Fruit fly (Drosophila melanogaster) whole organism, wandering third instar larva: ENCODE measurements around the gene RpL7-like.

Experiments
- Abd-B ChIP-seq: fragments of >200 bp; optimal IDR thresholded peaks from 2 replicates; lab custom pipeline; 2017; ENCODE audit warnings: missing biosample characterization, missing genetic modification characterization
- CG9705 ChIP-seq: fragments of 200-800 bp; sonication (Bioruptor generic); optimal IDR thresholded peaks from 2 replicates; lab custom pipeline; 2018; ENCODE audit warnings: missing biosample characterization, mild to moderate bottlenecking, missing genetic modification characterization
- CrebA ChIP-seq: fragments of 200-800 bp; sonication (Bioruptor generic); optimal IDR thresholded peaks from 2 replicates; lab custom pipeline; 2016; ENCODE audit warnings: missing biosample characterization, mild to moderate bottlenecking, missing genetic modification characterization, borderline replicate concordance
- GATAd ChIP-seq: sonication (Bioruptor generic); optimal IDR thresholded peaks from 2 replicates; lab custom pipeline; 2016; ENCODE audit warnings: missing biosample characterization, missing genetic modification characterization
- HLH106 ChIP-seq: fragments of 200-800 bp; optimal IDR thresholded peaks from 3 replicates; lab custom pipeline; 2019; ENCODE audit warnings: missing biosample characterization, mild to moderate bottlenecking, missing genetic modification characterization, moderate library complexity
- Hnf4 ChIP-seq: fragments of 200-800 bp; sonication (Bioruptor generic); optimal IDR thresholded peaks from 2 replicates; lab custom pipeline; 2016; ENCODE audit warnings: missing biosample characterization, mild to moderate bottlenecking, missing genetic modification characterization
- Hr83 ChIP-seq: fragments of 200-300 bp; sonication (Bioruptor generic); optimal IDR thresholded peaks from 2 replicates; lab custom pipeline; 2016; ENCODE audit warnings: missing biosample characterization, mild to moderate bottlenecking, missing genetic modification characterization, moderate library complexity; ENCODE audit not compliant: poor library complexity, severe bottlenecking
- Jra ChIP-seq: sonication (Bioruptor generic); optimal IDR thresholded peaks from 2 replicates; lab custom pipeline; 2016; ENCODE audit warnings: missing biosample characterization, missing genetic modification characterization
- Mio ChIP-seq: sonication (Bioruptor generic); optimal IDR thresholded peaks from 2 replicates; lab custom pipeline; 2016; ENCODE audit warnings: missing biosample characterization, missing genetic modification characterization
- Myc ChIP-seq: fragments of >200 bp; optimal IDR thresholded peaks from 2 replicates; lab custom pipeline; 2017
- N ChIP-seq: fragments of >200 bp; optimal IDR thresholded peaks from 2 replicates; lab custom pipeline; 2018; ENCODE audit warnings: missing biosample characterization, missing external identifiers, missing genetic modification characterization
- OdsH ChIP-seq: fragments of 200-800 bp; sonication (Bioruptor generic); optimal IDR thresholded peaks from 2 replicates; lab custom pipeline; 2016; ENCODE audit warnings: missing biosample characterization, mild to moderate bottlenecking, missing genetic modification characterization
- Rel ChIP-seq, 2 experiments: fragments of 200-800 bp; sonication (Bioruptor generic) in 1 of 2; optimal IDR thresholded peaks; 2 replicates in 1 of 2; 3 replicates in 1 of 2; lab custom pipeline; 2016 to 2019; ENCODE audit warnings: mild to moderate bottlenecking in 2 of 2, missing biosample characterization in 2 of 2, missing genetic modification characterization in 2 of 2, moderate library complexity in 1 of 2
- Vsx2 ChIP-seq: fragments of 200-300, 225-300 bp; sonication (Bioruptor generic); optimal IDR thresholded peaks from 2 replicates; lab custom pipeline; 2018; ENCODE audit warnings: missing biosample characterization, missing genetic modification characterization; ENCODE audit not compliant: partially characterized antibody
- br ChIP-seq: fragments of 200-800 bp; sonication (Bioruptor generic); optimal IDR thresholded peaks from 2 replicates; lab custom pipeline; 2016; ENCODE audit warnings: missing biosample characterization, missing genetic modification characterization
- brk ChIP-seq: fragments of 200-800 bp; sonication (Bioruptor generic); optimal IDR thresholded peaks from 2 replicates; lab custom pipeline; 2016; ENCODE audit warnings: missing biosample characterization, mild to moderate bottlenecking, missing genetic modification characterization
- dl ChIP-seq, 2 experiments: fragments of 175-275, 200-275 bp in 1 of 2; fragments of 200-275 bp in 1 of 2; sonication (Bioruptor generic); optimal IDR thresholded peaks; lab custom pipeline; 2018; ENCODE audit warnings: mild to moderate bottlenecking in 2 of 2, missing biosample characterization in 2 of 2, missing genetic modification characterization in 2 of 2, moderate library complexity in 2 of 2; ENCODE audit not compliant: partially characterized antibody in 2 of 2, insufficient read depth in 1 of 2
- dmrt93B ChIP-seq: fragments of 200-800 bp; sonication (Bioruptor generic); optimal IDR thresholded peaks from 2 replicates; lab custom pipeline; 2018; ENCODE audit warnings: missing biosample characterization, mild to moderate bottlenecking, missing genetic modification characterization
- dsf ChIP-seq: sonication (Bioruptor generic); optimal IDR thresholded peaks from 2 replicates; lab custom pipeline; 2016; ENCODE audit warnings: missing biosample characterization, missing genetic modification characterization, borderline replicate concordance
- ey ChIP-seq: fragments of 200-800 bp; sonication (Bioruptor generic); optimal IDR thresholded peaks from 2 replicates; lab custom pipeline; 2016; ENCODE audit warnings: missing biosample characterization, missing genetic modification characterization
- foxo ChIP-seq, 2 experiments: fragments of 200-800 bp; sonication (Bioruptor generic); optimal IDR thresholded peaks; 2 replicates in 1 of 2; 3 replicates in 1 of 2; lab custom pipeline; 2016 to 2017; ENCODE audit warnings: missing biosample characterization in 2 of 2, missing genetic modification characterization in 2 of 2
- fru ChIP-seq: fragments of 200-800 bp; sonication (Bioruptor generic); optimal IDR thresholded peaks from 3 replicates; lab custom pipeline; 2016; ENCODE audit warnings: missing biosample characterization, mild to moderate bottlenecking, missing genetic modification characterization
- h ChIP-seq: fragments of 200-800 bp; sonication (Bioruptor generic); optimal IDR thresholded peaks from 3 replicates; lab custom pipeline; 2016; ENCODE audit warnings: missing biosample characterization, mild to moderate bottlenecking, missing genetic modification characterization
- lola ChIP-seq: fragments of >200 bp; optimal IDR thresholded peaks from 2 replicates; lab custom pipeline; 2017; ENCODE audit warnings: missing biosample characterization, missing genetic modification characterization
- pan ChIP-seq: fragments of >200 bp; optimal IDR thresholded peaks from 2 replicates; lab custom pipeline; 2017
- sage ChIP-seq: fragments of 200-800 bp; sonication (Bioruptor generic); optimal IDR thresholded peaks from 2 replicates; lab custom pipeline; 2016; ENCODE audit warnings: missing biosample characterization, mild to moderate bottlenecking, missing genetic modification characterization
- sv ChIP-seq: fragments of 200-800 bp; sonication (Bioruptor generic); optimal IDR thresholded peaks from 3 replicates; lab custom pipeline; 2016; ENCODE audit warnings: missing biosample characterization, missing genetic modification characterization
- tai ChIP-seq: sonication (Bioruptor generic); optimal IDR thresholded peaks from 2 replicates; lab custom pipeline; 2016; ENCODE audit warnings: missing biosample characterization, missing genetic modification characterization
- usp ChIP-seq: fragments of >200 bp; optimal IDR thresholded peaks from 2 replicates; lab custom pipeline; 2017; ENCODE audit warnings: missing biosample characterization, missing genetic modification characterization
- woc ChIP-seq: sonication (Bioruptor generic); optimal IDR thresholded peaks from 2 replicates; lab custom pipeline; 2016; ENCODE audit warnings: missing biosample characterization, mild to moderate bottlenecking, missing genetic modification characterization

The RpL7-like gene

DNA sequence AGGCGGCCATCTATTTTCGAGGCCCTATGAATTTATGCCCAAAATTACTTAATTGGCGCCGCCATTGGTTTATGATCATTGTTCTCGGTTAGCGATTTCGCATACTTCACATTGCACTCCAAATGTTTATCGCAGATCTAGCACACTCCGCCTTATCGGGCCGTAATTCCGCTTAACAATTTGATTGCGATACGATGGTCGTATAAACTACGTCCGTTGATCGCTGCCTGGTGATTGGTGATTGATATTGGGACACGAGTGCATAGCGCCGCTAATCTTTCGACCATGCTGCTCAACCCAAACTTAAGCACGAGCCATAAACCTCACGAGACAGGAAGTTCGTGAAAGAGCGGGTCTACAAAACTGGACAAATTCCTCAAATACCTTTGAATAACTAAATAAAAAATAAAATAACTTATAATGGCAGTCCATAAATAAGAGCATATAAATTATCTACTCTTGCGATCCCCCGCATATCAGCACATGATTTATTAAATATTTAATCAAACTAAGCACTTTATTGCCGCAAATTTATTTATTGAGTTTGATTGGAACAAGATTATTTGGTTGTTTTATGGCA lies 25.5 kb upstream of the RpL7-like start:
- TF ChIP-seq HLH106 (tag; lab: Kevin White, UChicago) (no peak), Rel (GFP tag; optimal IDR thresholded peaks at IDR 0.05; lab: Kevin White, UChicago) (no peak), Rel (tag; optimal IDR thresholded peaks at IDR 0.05; lab: Kevin White, UChicago) (peak; percentile 7), dmrt93B (GFP tag; lab: Kevin White, UChicago) (no peak), Mio (GFP tag; lab: Kevin White, UChicago) (no peak), br (GFP tag; lab: Kevin White, UChicago) (peak; percentile 15), CrebA (GFP tag; lab: Kevin White, UChicago) (no peak), GATAd (GFP tag; lab: Kevin White, UChicago) (no peak), Hnf4 (GFP tag; lab: Kevin White, UChicago) (no peak), N (GFP tag; lab: Kevin White, UChicago) (no peak), tai (GFP tag; lab: Kevin White, UChicago) (no peak), h (peak; percentile 89), woc (GFP tag; lab: Kevin White, UChicago) (no peak), Vsx2 (GFP tag; lab: Kevin White, UChicago) (no peak), brk (GFP tag; lab: Kevin White, UChicago) (no peak), ey (GFP tag; lab: Kevin White, UChicago) (no peak), dsf (GFP tag; lab: Kevin White, UChicago) (no peak), OdsH (GFP tag; lab: Kevin White, UChicago) (no peak), Jra (GFP tag; lab: Kevin White, UChicago) (no peak), sv (GFP tag; lab: Kevin White, UChicago) (no peak), lola (GFP tag; lab: Kevin White, UChicago) (no peak)
- TF ChIP-seq, all 38 proteins: peak for 3

DNA sequence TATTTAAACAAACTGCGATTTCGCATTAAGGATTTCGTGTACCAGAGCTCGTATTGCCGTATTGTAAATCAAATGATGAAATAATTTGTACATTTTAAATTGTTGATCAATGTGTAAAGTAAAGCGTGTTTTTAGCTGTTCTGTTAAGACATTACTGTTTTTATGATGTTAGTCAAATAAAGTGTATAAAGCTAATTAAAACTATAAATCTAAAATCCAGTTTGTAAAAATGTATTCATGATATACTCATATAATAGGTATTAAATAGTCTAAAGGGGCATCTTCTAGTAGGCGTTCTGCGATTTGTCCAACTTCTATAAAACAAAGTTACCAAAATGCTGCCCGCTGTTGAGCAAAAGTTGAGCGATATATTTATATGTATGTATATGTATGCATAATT lies 22.2 kb upstream of the RpL7-like start, which contains the start of gene CG18788:
TSS of gene CG18788 (plus strand) at position 301 of the 400 bp plus-strand sequence.
- no peak for TF ChIP-seq fru (GFP tag; lab: Kevin White, UChicago)
- no peak for TF ChIP-seq Rel (GFP tag; optimal IDR thresholded peaks at IDR 0.05; lab: Kevin White, UChicago)
- no peak for TF ChIP-seq Rel (tag; optimal IDR thresholded peaks at IDR 0.05; lab: Kevin White, UChicago)
- TF ChIP-seq dsf (GFP tag; lab: Kevin White, UChicago) = no peak
- no peak for TF ChIP-seq GATAd (GFP tag; lab: Kevin White, UChicago)
- TF ChIP-seq foxo (GFP tag; optimal IDR thresholded peaks at IDR 0.05; lab: Kevin White, UChicago) = no peak
- TF ChIP-seq CrebA (GFP tag; lab: Kevin White, UChicago) = no peak
- no peak for TF ChIP-seq h
- no peak for TF ChIP-seq Hr83 (GFP tag; lab: Kevin White, UChicago)
- TF ChIP-seq dl (GFP tag; optimal IDR thresholded peaks at IDR 0.05; lab: Kevin White, UChicago; ENCODE audit: insufficient read depth in 1 of 2, partially characterized antibody in 2 of 2) = no peak
- no peak for TF ChIP-seq CG9705 (GFP tag; lab: Kevin White, UChicago)
- TF ChIP-seq pan (lab: Kevin White, UChicago) = no peak

DNA sequence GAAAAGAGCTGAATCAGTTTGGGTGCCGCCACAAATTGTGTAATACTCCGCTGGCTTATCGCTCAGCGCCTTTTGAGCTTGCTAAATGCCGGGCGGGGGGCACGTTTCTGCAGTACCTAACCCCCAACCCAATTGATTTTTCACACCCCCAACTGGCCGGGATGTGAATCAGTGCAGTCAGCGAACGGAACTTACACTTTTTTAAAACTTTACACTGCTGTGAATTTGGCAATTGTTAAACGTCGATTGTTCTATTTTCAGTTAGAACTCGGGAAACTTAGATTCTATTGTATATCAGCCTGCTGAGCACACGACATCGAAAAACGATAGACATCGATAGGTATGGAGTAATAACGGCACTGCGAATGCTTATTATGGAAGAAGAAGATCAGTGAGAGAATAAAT lies 17.9 kb upstream of the RpL7-like start, which contains the start of gene Tom70:
TSS of gene Tom70 (minus strand) at position 335 of the 405 bp plus-strand sequence.
- TF ChIP-seq N (GFP tag; lab: Kevin White, UChicago) = no peak
- no peak for TF ChIP-seq OdsH (GFP tag; lab: Kevin White, UChicago)
- no peak for TF ChIP-seq Rel (GFP tag; optimal IDR thresholded peaks at IDR 0.05; lab: Kevin White, UChicago)
- no peak for TF ChIP-seq Rel (tag; optimal IDR thresholded peaks at IDR 0.05; lab: Kevin White, UChicago)
- TF ChIP-seq foxo (GFP tag; optimal IDR thresholded peaks at IDR 0.05; lab: Kevin White, UChicago) = no peak
- TF ChIP-seq CG9705 (GFP tag; lab: Kevin White, UChicago) = no peak
- no peak for TF ChIP-seq pan (lab: Kevin White, UChicago)
- TF ChIP-seq h = no peak
- TF ChIP-seq usp = no peak
- TF ChIP-seq Jra (GFP tag; lab: Kevin White, UChicago) = no peak
- no peak for TF ChIP-seq Abd-B (GFP tag; lab: Kevin White, UChicago)
- no peak for TF ChIP-seq Mio (GFP tag; lab: Kevin White, UChicago)
- no peak for TF ChIP-seq brk (GFP tag; lab: Kevin White, UChicago)
- TF ChIP-seq sage (GFP tag; lab: Kevin White, UChicago) = no peak
- no peak for TF ChIP-seq fru (GFP tag; lab: Kevin White, UChicago)

DNA sequence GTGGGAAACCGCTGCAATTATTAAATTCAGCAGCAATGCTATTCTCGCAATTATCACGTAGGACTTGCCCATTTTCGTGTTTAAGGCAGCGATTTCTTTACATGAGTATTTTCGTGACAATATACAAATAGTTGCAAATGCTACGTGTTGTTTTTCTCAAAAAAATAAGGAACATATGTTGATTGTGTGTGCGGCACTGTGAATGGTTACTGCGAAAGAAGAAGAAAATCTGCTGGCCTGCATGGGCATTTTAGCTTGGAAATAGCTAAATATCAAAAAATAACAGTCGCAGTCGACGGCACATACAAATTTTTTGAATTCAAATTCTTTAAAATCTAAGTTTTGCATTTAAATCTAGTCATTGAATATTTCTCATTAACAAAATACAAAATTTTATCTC lies 15.6 kb upstream of the RpL7-like start, which contains the start of gene CG6766:
TSS of gene CG6766 (minus strand) at position 180 of the 400 bp plus-strand sequence.
- TF ChIP-seq Myc (lab: Kevin White, UChicago) = peak; percentile 87
- no peak for TF ChIP-seq lola (GFP tag; lab: Kevin White, UChicago)
